Worm (Caenorhabditis elegans) whole organism, L4/young adult: ENCODE results near the gene C24G6.8.

Source experiments
- W03F9.2 ChIP-seq: fragments of 150-350 bp; optimal IDR thresholded peaks from 2 replicates; lab custom pipeline; 2014; ENCODE audit warnings: missing biosample characterization, missing genetic modification characterization
- him-1 ChIP-seq: sonication (generic microtip); optimal IDR thresholded peaks from 2 replicates; lab custom pipeline; 2016; ENCODE audit warnings: missing genotype, missing genetic modification reagents, missing genetic modification characterization, missing compliant biosample characterization

- TF ChIP-seq W03F9.2 (tag; lab: Kevin White, UChicago) = no peak
- TF ChIP-seq him-1 (tag; lab: Kevin White, UChicago) = no peak
Measured at ce11 chrV:5523260-5523659, 12.4 kb downstream of the C24G6.8 start.
